Worm (Caenorhabditis elegans) whole organism, late embryonic: ENCODE data around the gene Y82E9BL.12.

ENCODE experiments used
- ahr-1 ChIP-seq: sonication (generic microtip); optimal IDR thresholded peaks from 2 replicates; lab custom pipeline; 2016; ENCODE audit warnings: missing genetic modification characterization, missing compliant biosample characterization
- ceh-14 ChIP-seq: sonication (generic microtip); optimal IDR thresholded peaks from 2 replicates; lab custom pipeline; 2016; ENCODE audit warnings: missing genotype, missing genetic modification characterization, missing compliant biosample characterization
- ceh-34 ChIP-seq: sonication (generic microtip); optimal IDR thresholded peaks from 2 replicates; lab custom pipeline; 2016; ENCODE audit warnings: mild to moderate bottlenecking, missing genetic modification characterization, missing compliant biosample characterization
- dmd-4 ChIP-seq: sonication (generic microtip); optimal IDR thresholded peaks from 2 replicates; lab custom pipeline; 2016; ENCODE audit warnings: borderline replicate concordance, missing genetic modification characterization, missing compliant biosample characterization
- elt-2 ChIP-seq: sonication (generic microtip); optimal IDR thresholded peaks from 2 replicates; lab custom pipeline; 2016; ENCODE audit warnings: missing genetic modification reagents, missing genetic modification characterization, missing compliant biosample characterization
- hlh-15 ChIP-seq: sonication (generic microtip); optimal IDR thresholded peaks from 2 replicates; lab custom pipeline; 2016; ENCODE audit warnings: missing genetic modification characterization, missing compliant biosample characterization
- nfya-1 ChIP-seq: sonication (generic microtip); optimal IDR thresholded peaks from 2 replicates; lab custom pipeline; 2017; ENCODE audit warnings: missing genetic modification characterization, mild to moderate bottlenecking, missing compliant biosample characterization, antibody characterized with exemption, moderate library complexity
- nhr-11 ChIP-seq: fragments of 150-350 bp; optimal IDR thresholded peaks from 2 replicates; lab custom pipeline; 2014; ENCODE audit warnings: missing biosample characterization, missing genetic modification characterization
- nhr-232 ChIP-seq: sonication (generic microtip); optimal IDR thresholded peaks from 2 replicates; lab custom pipeline; 2016; ENCODE audit warnings: missing genetic modification characterization, missing compliant biosample characterization

DNA sequence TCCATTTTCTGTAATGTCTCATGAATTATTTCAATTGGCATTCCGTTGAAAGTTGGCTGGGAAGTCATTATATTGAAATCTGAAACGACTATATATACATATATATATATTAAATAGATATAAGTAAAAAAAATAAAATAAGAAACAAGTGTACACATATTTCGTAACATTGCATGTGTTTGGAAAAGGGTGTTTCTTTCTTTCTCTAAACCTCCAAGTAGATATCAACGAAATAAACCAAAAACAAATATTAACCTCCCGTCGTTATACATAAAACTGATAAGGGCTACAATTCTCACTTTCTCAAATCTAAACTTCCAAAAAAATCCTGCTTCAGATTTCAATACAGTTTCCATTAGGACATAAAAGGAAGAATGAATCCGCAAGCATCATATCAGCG lies 778 bp upstream of the Y82E9BL.12 start, which contains the start of gene fbxa-79:
- no peak for TF ChIP-seq nfya-1 (tag; lab: Kevin White, UChicago)
- no peak for TF ChIP-seq nhr-11 (tag; lab: Kevin White, UChicago)
- TF ChIP-seq nhr-232 = no peak
- TF ChIP-seq ceh-14 (tag; lab: Kevin White, UChicago) = no peak
- no peak for TF ChIP-seq ahr-1 (tag; lab: Kevin White, UChicago)
- TF ChIP-seq ceh-34 (tag; lab: Kevin White, UChicago) = no peak
- TF ChIP-seq elt-2 (tag; lab: Kevin White, UChicago) = peak; percentile 9
- TF ChIP-seq hlh-15 (tag; lab: Kevin White, UChicago) = no peak
- TF ChIP-seq dmd-4 (tag; lab: Kevin White, UChicago) = no peak
